Worm (Caenorhabditis elegans): Measurements from ENCODE around the gene F10E9.2.

Gene F10E9.2

ce11 chrIII:8312393-8312792 lies at the start of gene F10E9.2:
Gene F10E9.2 (plus strand): TSS chrIII:8312693.
- no peak for TF ChIP-seq ama-1 (optimal IDR thresholded peaks at IDR 0.05)
- TF ChIP-seq scrt-1 (GFP tag; IDR thresholded peaks at IDR 0.05), result no peak
- TF ChIP-seq ceh-13 (GFP tag; optimal IDR thresholded peaks at IDR 0.05), result no peak
- no peak for TF ChIP-seq F13C5.2 (tag; optimal IDR thresholded peaks at IDR 0.05)
- TF ChIP-seq sea-1 (GFP tag; conservative IDR thresholded peaks at IDR 0.05), result no peak
- TF ChIP-seq tbx-37 (GFP tag; conservative IDR thresholded peaks at IDR 0.05), result no peak
- no peak for TF ChIP-seq hmbx-1 (tag; optimal IDR thresholded peaks at IDR 0.05)

ce11 chrIII:8263377-8263776 lies 49.1 kb upstream of the F10E9.2 start, which contains the start of gene col-91:
Gene col-91 (minus strand): TSS chrIII:8263664.
- TF ChIP-seq F13C5.2 (tag; optimal IDR thresholded peaks at IDR 0.05) (no peak), flt-1 (GFP tag; IDR thresholded peaks at IDR 0.05) (no peak), ceh-13 (GFP tag; optimal IDR thresholded peaks at IDR 0.05) (no peak), sea-1 (GFP tag; conservative IDR thresholded peaks at IDR 0.05) (no peak), tbx-37 (GFP tag; conservative IDR thresholded peaks at IDR 0.05) (no peak)

ce11 chrIII:8265753-8266152 lies 46.7 kb upstream of the F10E9.2 start, which contains the start of gene mrps-9:
Gene mrps-9 (plus strand): TSS chrIII:8266062.
- TF ChIP-seq scrt-1 (GFP tag; IDR thresholded peaks at IDR 0.05) (no peak), tra-4 (tag; optimal IDR thresholded peaks at IDR 0.05) (no peak), hmbx-1 (tag; optimal IDR thresholded peaks at IDR 0.05) (no peak), aly-1 (tag; optimal IDR thresholded peaks at IDR 0.05) (no peak), hnd-1 (tag; optimal IDR thresholded peaks at IDR 0.05) (no peak), flt-1 (GFP tag; IDR thresholded peaks at IDR 0.05) (no peak), tbx-37 (GFP tag; conservative IDR thresholded peaks at IDR 0.05) (no peak), ceh-13 (GFP tag; optimal IDR thresholded peaks at IDR 0.05) (no peak), ceh-36 (tag; optimal IDR thresholded peaks at IDR 0.05) (no peak)

ce11 chrIII:8268296-8268695 lies 44.2 kb upstream of the F10E9.2 start, which contains the start of the genes F09G8.7 and crn-7:
Gene F09G8.7 (minus strand): TSS chrIII:8268355.
Gene crn-7 (plus strand): TSS chrIII:8268531.
- no peak for TF ChIP-seq aly-1 (tag; optimal IDR thresholded peaks at IDR 0.05)
- TF ChIP-seq scrt-1 (GFP tag; IDR thresholded peaks at IDR 0.05), result no peak
- no peak for TF ChIP-seq hmbx-1 (tag; optimal IDR thresholded peaks at IDR 0.05)
- TF ChIP-seq tbx-37 (GFP tag; conservative IDR thresholded peaks at IDR 0.05), result no peak
- no peak for TF ChIP-seq flt-1 (GFP tag; IDR thresholded peaks at IDR 0.05)
- TF ChIP-seq hmg-4 (GFP tag; optimal IDR thresholded peaks at IDR 0.05), result no peak

ce11 chrIII:8271676-8272225 lies 40.7 kb upstream of the F10E9.2 start, which contains the start of the genes mps-4 and F09G8.10:
Gene mps-4 (minus strand): TSS chrIII:8271776.
Gene F09G8.10 (minus strand): TSS chrIII:8272175.
- no peak for TF ChIP-seq ceh-36 (tag; optimal IDR thresholded peaks at IDR 0.05)

ce11 chrIII:8275871-8276270 lies 36.6 kb upstream of the F10E9.2 start, which contains the start of gene clec-160:
Gene clec-160 (minus strand): TSS chrIII:8275971.
- TF ChIP-seq ceh-36 (tag; optimal IDR thresholded peaks at IDR 0.05), result no peak
- TF ChIP-seq hnd-1 (tag; optimal IDR thresholded peaks at IDR 0.05), result no peak
- TF ChIP-seq ceh-13 (GFP tag; optimal IDR thresholded peaks at IDR 0.05), result no peak
- no peak for TF ChIP-seq tbx-11 (GFP tag; IDR thresholded peaks at IDR 0.05)
- no peak for TF ChIP-seq scrt-1 (GFP tag; IDR thresholded peaks at IDR 0.05)
- no peak for TF ChIP-seq aly-1 (tag; optimal IDR thresholded peaks at IDR 0.05)
- no peak for TF ChIP-seq sea-1 (GFP tag; conservative IDR thresholded peaks at IDR 0.05)
- no peak for TF ChIP-seq pes-1 (GFP tag; IDR thresholded peaks at IDR 0.05)
- TF ChIP-seq ama-1 (optimal IDR thresholded peaks at IDR 0.05), result no peak
- TF ChIP-seq hmbx-1 (tag; optimal IDR thresholded peaks at IDR 0.05), result no peak
- no peak for TF ChIP-seq tbx-37 (GFP tag; conservative IDR thresholded peaks at IDR 0.05)
- no peak for TF ChIP-seq B0310.2 (tag; optimal IDR thresholded peaks at IDR 0.05)
- no peak for TF ChIP-seq hmg-4 (GFP tag; optimal IDR thresholded peaks at IDR 0.05)
- TF ChIP-seq ets-7 (tag; optimal IDR thresholded peaks at IDR 0.05), result no peak

ce11 chrIII:8278801-8279200 lies 33.7 kb upstream of the F10E9.2 start, which contains the start of gene mig-10:
Gene mig-10 (plus strand): TSS chrIII:8279101.
- TF ChIP-seq sea-1 (GFP tag; conservative IDR thresholded peaks at IDR 0.05), result no peak
- no peak for TF ChIP-seq scrt-1 (GFP tag; IDR thresholded peaks at IDR 0.05)
- no peak for TF ChIP-seq hmg-4 (GFP tag; optimal IDR thresholded peaks at IDR 0.05)
- TF ChIP-seq ceh-13 (GFP tag; optimal IDR thresholded peaks at IDR 0.05), result no peak
- TF ChIP-seq hmbx-1 (tag; optimal IDR thresholded peaks at IDR 0.05), result no peak
- no peak for TF ChIP-seq hnd-1 (tag; optimal IDR thresholded peaks at IDR 0.05)
- no peak for TF ChIP-seq B0310.2 (tag; optimal IDR thresholded peaks at IDR 0.05)
- TF ChIP-seq ceh-36 (tag; optimal IDR thresholded peaks at IDR 0.05), result no peak
- TF ChIP-seq tbx-37 (GFP tag; conservative IDR thresholded peaks at IDR 0.05), result no peak
- TF ChIP-seq aly-1 (tag; optimal IDR thresholded peaks at IDR 0.05), result no peak

- no peak for TF ChIP-seq aly-1 (tag; optimal IDR thresholded peaks at IDR 0.05)
- no peak for TF ChIP-seq ceh-36 (tag; optimal IDR thresholded peaks at IDR 0.05)
- TF ChIP-seq tbx-37 (GFP tag; conservative IDR thresholded peaks at IDR 0.05), result no peak
- no peak for TF ChIP-seq hnd-1 (tag; optimal IDR thresholded peaks at IDR 0.05)
- no peak for TF ChIP-seq tbx-11 (GFP tag; IDR thresholded peaks at IDR 0.05)
- no peak for TF ChIP-seq ets-7 (tag; optimal IDR thresholded peaks at IDR 0.05)
- no peak for TF ChIP-seq ceh-13 (GFP tag; optimal IDR thresholded peaks at IDR 0.05)
- no peak for TF ChIP-seq flt-1 (GFP tag; IDR thresholded peaks at IDR 0.05)
- no peak for TF ChIP-seq F13C5.2 (tag; optimal IDR thresholded peaks at IDR 0.05)
- TF ChIP-seq ama-1 (optimal IDR thresholded peaks at IDR 0.05), result no peak
Measured at ce11 chrIII:8279567-8279966, 32.9 kb upstream of the F10E9.2 start.
